Fruit fly (Drosophila melanogaster) whole organism, embryonic: ENCODE results near the gene CG46462.

ENCODE experiments used
- Ada2b ChIP-seq: fragments of 200-800 bp; sonication (Bioruptor generic); IDR thresholded peaks from 2 replicates; pipeline ENCODE4 v1.3.6; 2022; ENCODE audit warnings: missing biosample characterization, missing genetic modification characterization
- Bgb ChIP-seq: fragments of 200-800 bp; sonication (Bioruptor generic); IDR thresholded peaks from 2 replicates; pipeline ENCODE4 v1.3.6; 2022; ENCODE audit warnings: missing biosample characterization, missing genetic modification characterization; ENCODE audit not compliant: partially characterized antibody
- CG1024 ChIP-seq: fragments of 200-800 bp; sonication (Bioruptor generic); IDR thresholded peaks from 2 replicates; pipeline ENCODE4 v1.3.6; 2022; ENCODE audit warnings: missing biosample characterization, missing genetic modification characterization
- CG10462 ChIP-seq: fragments of 200-800 bp; sonication (Bioruptor generic); optimal IDR thresholded peaks from 2 replicates; lab custom pipeline; 2016; ENCODE audit warnings: missing biosample characterization, missing genetic modification characterization
- CG10959 ChIP-seq: fragments of 200-800 bp; sonication (Bioruptor generic); IDR thresholded peaks from 2 replicates; pipeline ENCODE4 v1.3.6; 2022; ENCODE audit warnings: missing biosample characterization, missing genetic modification characterization
- CG10979 ChIP-seq: fragments of 200-800 bp; sonication (Bioruptor generic); optimal IDR thresholded peaks from 2 replicates; lab custom pipeline; 2018; ENCODE audit warnings: missing biosample characterization, mild to moderate bottlenecking, missing genetic modification characterization, moderate library complexity
- CG11085 ChIP-seq: fragments of 200-800 bp; sonication (Bioruptor generic); IDR thresholded peaks from 2 replicates; pipeline ENCODE4 v1.3.6; 2022; ENCODE audit warnings: missing biosample characterization, missing genetic modification characterization
- CG11504 ChIP-seq: fragments of 200-800 bp; sonication (Bioruptor generic); optimal IDR thresholded peaks from 3 replicates; lab custom pipeline; 2019; ENCODE audit warnings: missing biosample characterization, mild to moderate bottlenecking, missing genetic modification characterization, moderate library complexity
- CG11560 ChIP-seq: fragments of 200-800 bp; sonication (Bioruptor generic); IDR thresholded peaks from 3 replicates; pipeline ENCODE4 v1.3.6; 2022; ENCODE audit warnings: missing biosample characterization, missing genetic modification characterization
- CG12155 ChIP-seq: fragments of 200-800 bp; sonication (Bioruptor generic); optimal IDR thresholded peaks from 3 replicates; lab custom pipeline; 2016; ENCODE audit warnings: missing biosample characterization, missing genetic modification characterization
- CG12744 ChIP-seq: fragments of 200-800 bp; sonication (Bioruptor generic); optimal IDR thresholded peaks from 2 replicates; lab custom pipeline; 2016; ENCODE audit warnings: missing biosample characterization, missing genetic modification characterization
- CG14441 ChIP-seq: fragments of 200-800 bp; sonication (Bioruptor generic); IDR thresholded peaks from 2 replicates; pipeline ENCODE4 v1.3.6; 2022; ENCODE audit warnings: missing biosample characterization, missing genetic modification characterization
- CG14710 ChIP-seq: fragments of 200-800 bp; sonication (Bioruptor generic); optimal IDR thresholded peaks from 3 replicates; lab custom pipeline; 2019; ENCODE audit warnings: missing biosample characterization, mild to moderate bottlenecking, missing genetic modification characterization, moderate library complexity
- CG15269 ChIP-seq: fragments of 200-800 bp; sonication (Bioruptor generic); optimal IDR thresholded peaks from 2 replicates; lab custom pipeline; 2018; ENCODE audit warnings: missing biosample characterization, mild to moderate bottlenecking, missing genetic modification characterization, moderate library complexity
- CG15479 ChIP-seq: fragments of 200-800 bp; sonication (Bioruptor generic); optimal IDR thresholded peaks from 3 replicates; lab custom pipeline; 2019; ENCODE audit warnings: missing biosample characterization, mild to moderate bottlenecking, missing genetic modification characterization, moderate library complexity
- CG15514 ChIP-seq: fragments of 200-800 bp; sonication (Bioruptor generic); optimal IDR thresholded peaks from 3 replicates; lab custom pipeline; 2017; ENCODE audit warnings: missing biosample characterization, missing genetic modification characterization, mild to moderate bottlenecking, moderate library complexity, missing genetic modification reagents
- CG17568 ChIP-seq: fragments of 200-800 bp; sonication (Bioruptor generic); optimal IDR thresholded peaks from 2 replicates; lab custom pipeline; 2018; ENCODE audit warnings: missing biosample characterization, mild to moderate bottlenecking, missing genetic modification characterization, moderate library complexity
- CG18476 ChIP-seq: fragments of 200-800 bp; sonication (Bioruptor generic); optimal IDR thresholded peaks from 2 replicates; lab custom pipeline; 2016; ENCODE audit warnings: missing biosample characterization, mild to moderate bottlenecking, missing genetic modification characterization
- CG2678 ChIP-seq: fragments of 200-800 bp; sonication (Bioruptor generic); optimal IDR thresholded peaks from 3 replicates; lab custom pipeline; 2019; ENCODE audit warnings: missing biosample characterization, mild to moderate bottlenecking, missing genetic modification characterization, moderate library complexity
- CG3065 ChIP-seq: fragments of 200-800 bp; sonication (Bioruptor generic); optimal IDR thresholded peaks from 2 replicates; lab custom pipeline; 2016; ENCODE audit warnings: missing biosample characterization, missing genetic modification characterization
- CG4328 ChIP-seq: fragments of 200-800 bp; sonication (Bioruptor generic); optimal IDR thresholded peaks from 3 replicates; lab custom pipeline; 2017; ENCODE audit warnings: missing biosample characterization, missing genetic modification reagents, missing genetic modification characterization
- CG4820 ChIP-seq: fragments of 200-800 bp; sonication (Bioruptor generic); optimal IDR thresholded peaks from 3 replicates; lab custom pipeline; 2016; ENCODE audit warnings: missing biosample characterization, missing genetic modification characterization
- CG6272 ChIP-seq: fragments of 200-800 bp; sonication (Bioruptor generic); IDR thresholded peaks from 2 replicates; pipeline ENCODE4 v1.3.6; 2022; ENCODE audit warnings: missing biosample characterization, missing genetic modification characterization
- Chrac-16 ChIP-seq: fragments of 200-800 bp; sonication (Bioruptor generic); optimal IDR thresholded peaks from 3 replicates; lab custom pipeline; 2016; ENCODE audit warnings: missing biosample characterization, missing genetic modification characterization
- D ChIP-seq, 2 experiments: fragments of 200-800 bp in 1 of 2; fragments of >200 bp in 1 of 2; sonication (Bioruptor generic) in 1 of 2; optimal IDR thresholded peaks; 2 replicates in 1 of 2; 3 replicates in 1 of 2; lab custom pipeline; 2017; ENCODE audit warnings: mild to moderate bottlenecking in 1 of 2, missing biosample characterization in 1 of 2, missing genetic modification characterization in 1 of 2, missing genetic modification reagents in 1 of 2
- Doc2 ChIP-seq: fragments of 200-800 bp; sonication (Bioruptor generic); IDR thresholded peaks from 2 replicates; pipeline ENCODE4 v1.3.6; 2022; ENCODE audit warnings: missing biosample characterization, missing genetic modification characterization
- E2f1 ChIP-seq: fragments of 200-800 bp; sonication (Bioruptor generic); IDR thresholded peaks from 2 replicates; pipeline ENCODE4 v1.3.6; 2022; ENCODE audit warnings: missing biosample characterization, missing genetic modification characterization
- E2f2 ChIP-seq: fragments of 200-800 bp; sonication (Bioruptor generic); IDR thresholded peaks from 2 replicates; pipeline ENCODE4 v1.3.6; 2022; ENCODE audit warnings: missing biosample characterization, missing genetic modification characterization
- Ets65A ChIP-seq: fragments of 200-800 bp; sonication (Bioruptor generic); peaks from one replicate; lab custom pipeline; 2016; ENCODE audit warnings: missing biosample characterization, missing genetic modification characterization
- H2.0 ChIP-seq: fragments of 200-800 bp; sonication (Bioruptor generic); IDR thresholded peaks from 2 replicates; pipeline ENCODE4 v1.3.6; 2022; ENCODE audit warnings: missing biosample characterization, missing genetic modification characterization
- Hmr ChIP-seq: fragments of 200-800 bp; sonication (Bioruptor generic); optimal IDR thresholded peaks from 3 replicates; lab custom pipeline; 2017; ENCODE audit warnings: mild to moderate bottlenecking, missing biosample characterization, missing genetic modification reagents, missing genetic modification characterization
- Mes4 ChIP-seq: fragments of 200-800 bp; sonication (Bioruptor generic); optimal IDR thresholded peaks from 2 replicates; lab custom pipeline; 2016; ENCODE audit warnings: missing biosample characterization, missing genetic modification characterization
- Optix ChIP-seq: fragments of 200-800 bp; sonication (Bioruptor generic); IDR thresholded peaks from 3 replicates; pipeline ENCODE4 v1.3.6; 2022; ENCODE audit warnings: missing biosample characterization, missing genetic modification characterization
- Sin3A ChIP-seq: fragments of >200 bp; optimal IDR thresholded peaks from 2 replicates; lab custom pipeline; 2018
- Sry-δ ChIP-seq: fragments of 200-800 bp; sonication (Bioruptor generic); optimal IDR thresholded peaks from 2 replicates; lab custom pipeline; 2016; ENCODE audit warnings: missing biosample characterization, missing genetic modification characterization
- bigmax ChIP-seq: fragments of 200-800 bp; sonication (Bioruptor generic); optimal IDR thresholded peaks from 2 replicates; lab custom pipeline; 2018; ENCODE audit warnings: missing biosample characterization, mild to moderate bottlenecking, missing genetic modification characterization
- cg ChIP-seq: fragments of 200-800 bp; sonication (Bioruptor generic); optimal IDR thresholded peaks from 3 replicates; lab custom pipeline; 2019; ENCODE audit warnings: missing biosample characterization, mild to moderate bottlenecking, missing genetic modification characterization, moderate library complexity
- ewg ChIP-seq: fragments of 200-800 bp; sonication (Bioruptor generic); optimal IDR thresholded peaks from 3 replicates; lab custom pipeline; 2017; ENCODE audit warnings: mild to moderate bottlenecking, missing biosample characterization, missing genetic modification reagents, missing genetic modification characterization
- fd96Cb ChIP-seq: fragments of 200-800 bp; sonication (Bioruptor generic); optimal IDR thresholded peaks from 2 replicates; lab custom pipeline; 2018; ENCODE audit warnings: missing biosample characterization, mild to moderate bottlenecking, missing genetic modification characterization, moderate library complexity
- ftz-f1 ChIP-seq: fragments of 200-800 bp; sonication (Bioruptor generic); optimal IDR thresholded peaks from 2 replicates; lab custom pipeline; 2016; ENCODE audit warnings: missing biosample characterization, missing genetic modification characterization
- gcm ChIP-seq: fragments of 200-800 bp; sonication (Bioruptor generic); optimal IDR thresholded peaks from 2 replicates; lab custom pipeline; 2019; ENCODE audit warnings: missing biosample characterization, mild to moderate bottlenecking, missing genetic modification characterization, moderate library complexity
- jigr1 ChIP-seq: fragments of 200-800 bp; sonication (Bioruptor generic); IDR thresholded peaks from 3 replicates; pipeline ENCODE4 v1.3.6; 2022; ENCODE audit warnings: missing biosample characterization, missing genetic modification characterization
- lilli ChIP-seq: fragments of 200-800 bp; sonication (Bioruptor generic); optimal IDR thresholded peaks from 3 replicates; lab custom pipeline; 2016; ENCODE audit warnings: missing biosample characterization, missing genetic modification characterization
- oc ChIP-seq: fragments of 200-800 bp; sonication (Bioruptor generic); optimal IDR thresholded peaks from 2 replicates; lab custom pipeline; 2018; ENCODE audit warnings: missing biosample characterization, mild to moderate bottlenecking, missing genetic modification characterization, moderate library complexity
- onecut ChIP-seq: fragments of 200-800 bp; sonication (Bioruptor generic); IDR thresholded peaks from 2 replicates; pipeline ENCODE4 v1.3.6; 2022; ENCODE audit warnings: missing biosample characterization, missing genetic modification characterization
- row ChIP-seq: fragments of 200-800 bp; sonication (Bioruptor generic); IDR thresholded peaks from 3 replicates; pipeline ENCODE4 v1.3.6; 2022; ENCODE audit warnings: missing biosample characterization, missing genetic modification characterization
- sens ChIP-seq: fragments of 200-800 bp; sonication (Bioruptor generic); peaks from one replicate; lab custom pipeline; 2016; ENCODE audit warnings: missing biosample characterization, missing genetic modification characterization
- sima ChIP-seq: fragments of 200-800 bp; sonication (Bioruptor generic); optimal IDR thresholded peaks from 2 replicates; lab custom pipeline; 2016; ENCODE audit warnings: missing biosample characterization, missing genetic modification characterization
- sob ChIP-seq: fragments of 200-800 bp; sonication (Bioruptor generic); IDR thresholded peaks from 2 replicates; pipeline ENCODE4 v1.3.6; 2022; ENCODE audit warnings: missing biosample characterization, missing genetic modification characterization
- vfl ChIP-seq: fragments of 200-800 bp; sonication (Bioruptor generic); optimal IDR thresholded peaks from 2 replicates; lab custom pipeline; 2016; ENCODE audit warnings: missing biosample characterization, missing genetic modification characterization

Gene CG46462

dm6 chr3L:19961805-19962204 is 30.3 kb downstream of the CG46462 start (continued):
- TF ChIP-seq gcm (GFP tag; lab: Kevin White, UChicago) (no peak), jigr1 (GFP tag; lab: Robert Waterston, UW) (no peak), CG15479 (GFP tag; lab: Kevin White, UChicago) (no peak), cg (no peak), CG6272 (GFP tag; lab: Robert Waterston, UW) (no peak), CG11085 (GFP tag; lab: Robert Waterston, UW) (no peak), CG3065 (GFP tag; lab: Kevin White, UChicago) (no peak), CG15514 (no peak), Ets65A (GFP tag; lab: Kevin White, UChicago) (peak; percentile 90), CG17568 (GFP tag; lab: Kevin White, UChicago) (peak; percentile 3), CG12744 (GFP tag; lab: Kevin White, UChicago) (no peak), Sin3A (lab: Kevin White, UChicago) (no peak), lilli (GFP tag; lab: Kevin White, UChicago) (peak; percentile 2), CG11560 (no peak), E2f1 (GFP tag; lab: Robert Waterston, UW) (no peak), Doc2 (no peak), fd96Cb (tag; lab: Kevin White, UChicago) (no peak), E2f2 (GFP tag; lab: Robert Waterston, UW) (no peak), sob (no peak), D (optimal IDR thresholded peaks at IDR 0.05; lab: Kevin White, UChicago) (no peak), D (GFP tag; optimal IDR thresholded peaks at IDR 0.05; lab: Kevin White, UChicago) (no peak), CG1024 (GFP tag; lab: Robert Waterston, UW) (no peak), H2.0 (GFP tag; lab: Robert Waterston, UW) (no peak), Optix (GFP tag; lab: Robert Waterston, UW) (no peak), Chrac-16 (no peak), sens (GFP tag; lab: Kevin White, UChicago) (peak; percentile 30), CG10959 (GFP tag; lab: Robert Waterston, UW) (no peak), sima (GFP tag; lab: Kevin White, UChicago) (no peak), Bgb (GFP tag; lab: Robert Waterston, UW) (no peak), CG10462 (GFP tag; lab: Kevin White, UChicago) (no peak), vfl (GFP tag; lab: Kevin White, UChicago) (no peak), bigmax (no peak), onecut (GFP tag; lab: Robert Waterston, UW) (no peak), CG2678 (tag; lab: Kevin White, UChicago) (peak; percentile 57), CG14710 (tag; lab: Kevin White, UChicago) (no peak), Hmr (GFP tag; lab: Kevin White, UChicago) (peak; percentile 68), CG4820 (GFP tag; lab: Kevin White, UChicago) (no peak), CG11504 (tag; lab: Kevin White, UChicago) (peak; percentile 50), oc (tag; lab: Kevin White, UChicago) (no peak)

dm6 chr3L:19968725-19969598 is 37.5 kb downstream of the CG46462 start:
- TF ChIP-seq Ada2b (GFP tag; lab: Robert Waterston, UW) = no peak
- TF ChIP-seq E2f2 (GFP tag; lab: Robert Waterston, UW) = no peak
- peak; percentile 2 for TF ChIP-seq fd96Cb (tag; lab: Kevin White, UChicago)
- no peak for TF ChIP-seq Sin3A (lab: Kevin White, UChicago)
- no peak for TF ChIP-seq CG12155 (GFP tag; lab: Kevin White, UChicago)
- no peak for TF ChIP-seq ftz-f1 (GFP tag; lab: Kevin White, UChicago)
- TF ChIP-seq ewg (GFP tag; lab: Kevin White, UChicago) = no peak
- TF ChIP-seq row = peak; percentile 31; the same call in 1 of the 3 replicates
- no peak for TF ChIP-seq CG18476 (GFP tag; lab: Kevin White, UChicago)
- TF ChIP-seq Mes4 (GFP tag; lab: Kevin White, UChicago) = no peak
- TF ChIP-seq CG14441 = no peak
- TF ChIP-seq CG10979 (tag; lab: Kevin White, UChicago) = no peak
- no peak for TF ChIP-seq lilli (GFP tag; lab: Kevin White, UChicago)
- TF ChIP-seq CG15269 (tag; lab: Kevin White, UChicago) = no peak
- no peak for TF ChIP-seq Sry-δ
- no peak for TF ChIP-seq CG4328 (GFP tag; lab: Kevin White, UChicago)
- no peak for TF ChIP-seq CG14710 (tag; lab: Kevin White, UChicago)
